Fruit fly (Drosophila melanogaster): ENCODE data around the gene Lkb1.

Gene Lkb1

dm6 chr3R:13644778-13645660 lies 31.3 kb upstream of the Lkb1 start (continued):
- TF ChIP-seq CG10543 (GFP tag; optimal IDR thresholded peaks at IDR 0.05) (peak; percentile 19), sna (GFP tag; IDR thresholded peaks at IDR 0.05; ENCODE audit: partially characterized antibody) (no peak), Elba2 (GFP tag; optimal IDR thresholded peaks at IDR 0.05) (no peak), Sin3A (optimal IDR thresholded peaks at IDR 0.05) (no peak), fru (optimal IDR thresholded peaks at IDR 0.05) (no peak), cato (GFP tag; optimal IDR thresholded peaks at IDR 0.05; ENCODE audit: borderline replicate concordance) (no peak), gro (GFP tag; optimal IDR thresholded peaks at IDR 0.05) (no peak), CG30403 (GFP tag; optimal IDR thresholded peaks at IDR 0.05) (peak; percentile 30), Oli (tag; optimal IDR thresholded peaks at IDR 0.05) (no peak), tx (GFP tag; optimal IDR thresholded peaks at IDR 0.05) (no peak), CG1529 (GFP tag; optimal IDR thresholded peaks at IDR 0.05) (no peak), Tbp (GFP tag; optimal IDR thresholded peaks at IDR 0.05) (no peak), stc (GFP tag; IDR thresholded peaks at IDR 0.05) (no peak), Dref (GFP tag; IDR thresholded peaks at IDR 0.05) (no peak), Chrac-16 (GFP tag; optimal IDR thresholded peaks at IDR 0.05) (no peak), bbx (GFP tag; IDR thresholded peaks at IDR 0.05; ENCODE audit: partially characterized antibody) (no peak), psq (GFP tag; optimal IDR thresholded peaks at IDR 0.05) (no peak), CG12942 (GFP tag; optimal IDR thresholded peaks at IDR 0.05) (peak; percentile 25), zf30C (GFP tag; optimal IDR thresholded peaks at IDR 0.05) (peak; percentile 68), tup (GFP tag; optimal IDR thresholded peaks at IDR 0.05) (peak; percentile 18), CG15696 (tag; optimal IDR thresholded peaks at IDR 0.05) (no peak), chif (GFP tag; optimal IDR thresholded peaks at IDR 0.05) (no peak), MBD-R2 (GFP tag; IDR thresholded peaks at IDR 0.05) (no peak), CG10959 (GFP tag; IDR thresholded peaks at IDR 0.05) (no peak), H15 (GFP tag; IDR thresholded peaks at IDR 0.05) (no peak), CG10321 (GFP tag; IDR thresholded peaks at IDR 0.05) (no peak), peb (GFP tag; IDR thresholded peaks at IDR 0.05) (peak; percentile 6; the same call in 1 of the 2 replicates), Xbp1 (GFP tag; optimal IDR thresholded peaks at IDR 0.05) (no peak), CG18619 (GFP tag; optimal IDR thresholded peaks at IDR 0.05) (no peak), CG30020 (tag; optimal IDR thresholded peaks at IDR 0.05) (no peak), CG11695 (GFP tag; IDR thresholded peaks at IDR 0.05) (peak; percentile 42; the same call in 1 of the 3 replicates), CG4328 (GFP tag; optimal IDR thresholded peaks at IDR 0.05) (peak; percentile 24), CG32767 (GFP tag; IDR thresholded peaks at IDR 0.05) (peak; percentile 63), CG12744 (GFP tag; optimal IDR thresholded peaks at IDR 0.05) (no peak), mam (GFP tag; optimal IDR thresholded peaks at IDR 0.05) (no peak), CG6765 (GFP tag; optimal IDR thresholded peaks at IDR 0.05) (no peak), disco-r (GFP tag; optimal IDR thresholded peaks at IDR 0.05) (no peak), Myb (GFP tag; optimal IDR thresholded peaks at IDR 0.05) (no peak), CG4360 (GFP tag; IDR thresholded peaks at IDR 0.05) (no peak), ara (GFP tag; IDR thresholded peaks at IDR 0.05) (no peak), CG12299 (tag; optimal IDR thresholded peaks at IDR 0.05) (no peak), pb (GFP tag; optimal IDR thresholded peaks at IDR 0.05) (no peak), gt (GFP tag; IDR thresholded peaks at IDR 0.05) (no peak), dati (GFP tag; IDR thresholded peaks at IDR 0.05) (no peak), CG17359 (tag; optimal IDR thresholded peaks at IDR 0.05) (peak; percentile 63), Med (GFP tag) (peak; percentile 76), Aef1 (GFP tag; IDR thresholded peaks at IDR 0.05) (no peak), CG15073 (GFP tag; optimal IDR thresholded peaks at IDR 0.05) (no peak), CG12391 (tag; optimal IDR thresholded peaks at IDR 0.05) (peak; percentile 42), CG6175 (GFP tag; IDR thresholded peaks at IDR 0.05) (no peak), Nf-YC (tag; optimal IDR thresholded peaks at IDR 0.05) (no peak)

All from whole organism, embryonic.